Worm (Caenorhabditis elegans): Measurements from ENCODE around the gene pap-3.

Gene pap-3

DNA sequence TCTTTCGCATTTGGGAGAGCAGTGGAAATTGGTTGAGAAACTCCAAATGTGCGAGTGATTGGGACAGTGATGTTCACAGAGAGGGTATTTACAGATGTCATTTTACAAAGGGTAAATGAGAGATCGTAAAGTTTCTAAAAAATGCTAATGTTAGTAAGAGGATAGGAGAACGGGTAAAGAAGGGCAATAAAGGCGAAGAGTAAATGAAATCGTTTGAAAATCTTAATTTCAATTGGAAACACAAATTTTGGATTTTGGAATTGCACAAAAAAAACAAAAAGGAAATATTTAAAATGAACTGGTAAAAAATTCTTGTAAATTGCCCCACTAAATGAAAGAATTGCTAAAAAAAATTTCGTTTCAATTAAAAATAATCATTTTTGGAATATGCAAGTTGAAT, at the start of gene pap-3:
pap-3 (minus strand) TSS at position 101 of the 400 bp plus-strand sequence.
- TF ChIP-seq R02D3.7 (tag; optimal IDR thresholded peaks at IDR 0.05) (no peak), elt-2 (tag; optimal IDR thresholded peaks at IDR 0.05) (no peak), lsy-12 (tag; optimal IDR thresholded peaks at IDR 0.05) (no peak), nhr-77 (tag; optimal IDR thresholded peaks at IDR 0.05) (no peak), nhr-12 (tag; optimal IDR thresholded peaks at IDR 0.05) (no peak), snpc-4 (tag; optimal IDR thresholded peaks at IDR 0.05) (no peak), fos-1 (tag; optimal IDR thresholded peaks at IDR 0.05) (no peak), pha-4 (tag; optimal IDR thresholded peaks at IDR 0.05) (no peak), nfya-1 (tag; optimal IDR thresholded peaks at IDR 0.05; ENCODE audit: insufficient read depth) (no peak), ceh-28 (tag; optimal IDR thresholded peaks at IDR 0.05) (no peak), jun-1 (tag; optimal IDR thresholded peaks at IDR 0.05) (no peak), ama-1 (optimal IDR thresholded peaks at IDR 0.05) (no peak), nhr-43 (tag; optimal IDR thresholded peaks at IDR 0.05; ENCODE audit: poor library complexity, severe bottlenecking) (no peak), elt-3 (tag; optimal IDR thresholded peaks at IDR 0.05) (no peak), unc-39 (tag; optimal IDR thresholded peaks at IDR 0.05) (no peak), nhr-28 (tag; optimal IDR thresholded peaks at IDR 0.05) (no peak)

DNA sequence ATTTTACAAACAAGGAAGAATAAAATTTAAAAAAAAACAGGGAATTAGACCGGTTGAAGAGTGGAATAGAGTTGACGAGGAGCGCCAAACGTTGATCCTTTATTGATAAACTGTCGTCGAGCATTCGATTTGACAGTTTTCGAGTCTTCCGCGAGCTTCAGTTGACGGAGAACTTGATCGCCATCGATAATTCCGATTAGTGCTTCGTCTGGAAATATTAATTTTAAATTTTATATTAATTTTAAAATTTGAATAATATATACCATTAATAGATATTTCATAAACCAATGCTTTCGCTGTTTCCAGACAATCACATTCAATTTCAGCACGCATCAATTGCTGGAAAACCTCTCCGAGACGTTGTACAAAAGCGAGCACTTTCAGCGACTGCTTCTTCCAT, 49.3 kb upstream of the pap-3 start, which contains the start of gene K12D12.4:
K12D12.4 (minus strand) TSS at position 101 of the 400 bp plus-strand sequence.
- TF ChIP-seq pha-4 (tag; optimal IDR thresholded peaks at IDR 0.05): no peak
- no peak for TF ChIP-seq daf-12 (tag; optimal IDR thresholded peaks at IDR 0.05)
- no peak for TF ChIP-seq R02D3.7 (tag; optimal IDR thresholded peaks at IDR 0.05)
- no peak for TF ChIP-seq nhr-12 (tag; optimal IDR thresholded peaks at IDR 0.05)
- no peak for TF ChIP-seq ceh-82 (tag; optimal IDR thresholded peaks at IDR 0.05)
- no peak for TF ChIP-seq snpc-4 (tag; optimal IDR thresholded peaks at IDR 0.05)
- no peak for TF ChIP-seq nhr-23 (tag; optimal IDR thresholded peaks at IDR 0.05)
- no peak for TF ChIP-seq ceh-9 (tag; optimal IDR thresholded peaks at IDR 0.05)
- TF ChIP-seq ztf-11 (tag; optimal IDR thresholded peaks at IDR 0.05): no peak
- TF ChIP-seq lsy-12 (tag; optimal IDR thresholded peaks at IDR 0.05): no peak
- no peak for TF ChIP-seq unc-39 (tag; optimal IDR thresholded peaks at IDR 0.05)
- TF ChIP-seq mdl-1 (tag; optimal IDR thresholded peaks at IDR 0.05): no peak
- TF ChIP-seq nhr-11 (tag; optimal IDR thresholded peaks at IDR 0.05): no peak
- TF ChIP-seq eor-1 (tag; optimal IDR thresholded peaks at IDR 0.05): no peak
- no peak for TF ChIP-seq zag-1 (tag; optimal IDR thresholded peaks at IDR 0.05)
- TF ChIP-seq elt-2 (tag; optimal IDR thresholded peaks at IDR 0.05): no peak
- TF ChIP-seq nhr-43 (tag; optimal IDR thresholded peaks at IDR 0.05; ENCODE audit: poor library complexity, severe bottlenecking): no peak
- TF ChIP-seq mml-1 (tag; optimal IDR thresholded peaks at IDR 0.05): no peak

DNA sequence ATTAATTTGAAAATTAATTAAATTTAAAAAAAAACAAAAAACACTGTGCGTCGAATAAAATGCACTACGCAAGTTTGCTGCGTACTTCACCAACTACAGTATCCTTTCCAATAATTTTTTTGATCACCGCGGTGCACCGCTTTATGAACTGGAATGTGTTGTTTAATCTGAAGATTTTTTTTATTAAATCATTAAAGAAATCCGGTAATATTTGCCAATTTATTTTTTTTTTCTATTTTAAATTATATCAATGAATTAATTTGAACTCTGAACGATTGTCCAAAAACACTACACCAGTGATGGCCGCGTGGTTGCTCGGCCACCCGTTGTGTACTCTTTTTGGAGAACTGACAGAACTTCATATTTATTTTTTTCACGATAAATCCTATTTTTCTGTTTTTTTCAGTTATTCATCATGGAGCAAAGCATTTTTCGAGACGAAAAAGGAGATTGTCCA, 44.3 kb upstream of the pap-3 start, which contains the start of gene K12D12.5:
K12D12.5 (plus strand) TSS at position 407 of the 457 bp plus-strand sequence.
- TF ChIP-seq mdl-1 (tag; optimal IDR thresholded peaks at IDR 0.05) (no peak), ztf-11 (tag; optimal IDR thresholded peaks at IDR 0.05) (no peak), ZK546.5 (tag; optimal IDR thresholded peaks at IDR 0.05) (no peak), daf-12 (tag; optimal IDR thresholded peaks at IDR 0.05) (no peak), ceh-28 (tag; optimal IDR thresholded peaks at IDR 0.05) (no peak)

DNA sequence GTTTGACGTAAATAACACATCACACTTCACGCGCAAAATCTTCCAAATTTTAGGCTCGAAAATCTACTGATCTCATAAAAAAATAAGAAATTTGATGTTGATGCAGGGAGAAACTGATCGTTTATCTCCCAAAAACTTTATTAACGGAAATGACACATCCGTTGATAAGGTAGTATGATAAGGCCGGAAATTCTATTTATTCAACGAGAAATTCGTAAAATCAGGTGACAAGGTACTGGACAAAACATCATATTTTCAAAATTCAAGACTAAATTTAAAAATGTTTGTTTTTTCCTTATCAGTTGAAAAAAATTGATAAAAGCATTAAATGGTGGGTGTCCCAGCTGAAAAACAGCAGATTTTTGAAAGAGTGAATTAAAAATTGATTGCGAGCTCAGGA, 43.5 kb upstream of the pap-3 start:
- no peak for TF ChIP-seq aly-2 (tag; optimal IDR thresholded peaks at IDR 0.05)
- peak; percentile 52 for TF ChIP-seq elt-2 (tag; optimal IDR thresholded peaks at IDR 0.05)
- no peak for TF ChIP-seq egl-5 (tag; optimal IDR thresholded peaks at IDR 0.05)
- no peak for TF ChIP-seq lin-39 (tag; optimal IDR thresholded peaks at IDR 0.05)
- no peak for TF ChIP-seq tbx-2 (tag; optimal IDR thresholded peaks at IDR 0.05)
- TF ChIP-seq lsy-12 (tag; optimal IDR thresholded peaks at IDR 0.05): no peak
- no peak for TF ChIP-seq nhr-76 (tag; optimal IDR thresholded peaks at IDR 0.05)
- no peak for TF ChIP-seq R02D3.7 (tag; optimal IDR thresholded peaks at IDR 0.05)
- peak; percentile 39 for TF ChIP-seq pqm-1 (tag; optimal IDR thresholded peaks at IDR 0.05)
- TF ChIP-seq nhr-67 (tag; optimal IDR thresholded peaks at IDR 0.05): no peak
- TF ChIP-seq eor-1 (tag; optimal IDR thresholded peaks at IDR 0.05): no peak
- no peak for TF ChIP-seq nhr-77 (tag; optimal IDR thresholded peaks at IDR 0.05)
- no peak for TF ChIP-seq elt-1 (tag; optimal IDR thresholded peaks at IDR 0.05)
- no peak for TF ChIP-seq ceh-28 (tag; optimal IDR thresholded peaks at IDR 0.05)
- no peak for TF ChIP-seq nfya-1 (tag; optimal IDR thresholded peaks at IDR 0.05; ENCODE audit: insufficient read depth)
- TF ChIP-seq daf-12 (tag; optimal IDR thresholded peaks at IDR 0.05): no peak
